Worm (Caenorhabditis elegans): ENCODE data around the gene F43C1.7.

Gene F43C1.7

ce11 chrIII:4224722-4225121 is 17.7 kb downstream of the F43C1.7 start:
- TF ChIP-seq hlh-30 (tag; optimal IDR thresholded peaks at IDR 0.05; ENCODE audit: insufficient read depth) (no peak), C38D4.7 (GFP tag; optimal IDR thresholded peaks at IDR 0.05) (no peak), fkh-10 (GFP tag; optimal IDR thresholded peaks at IDR 0.05) (no peak), ceh-31 (tag; optimal IDR thresholded peaks at IDR 0.05) (no peak)

DNA sequence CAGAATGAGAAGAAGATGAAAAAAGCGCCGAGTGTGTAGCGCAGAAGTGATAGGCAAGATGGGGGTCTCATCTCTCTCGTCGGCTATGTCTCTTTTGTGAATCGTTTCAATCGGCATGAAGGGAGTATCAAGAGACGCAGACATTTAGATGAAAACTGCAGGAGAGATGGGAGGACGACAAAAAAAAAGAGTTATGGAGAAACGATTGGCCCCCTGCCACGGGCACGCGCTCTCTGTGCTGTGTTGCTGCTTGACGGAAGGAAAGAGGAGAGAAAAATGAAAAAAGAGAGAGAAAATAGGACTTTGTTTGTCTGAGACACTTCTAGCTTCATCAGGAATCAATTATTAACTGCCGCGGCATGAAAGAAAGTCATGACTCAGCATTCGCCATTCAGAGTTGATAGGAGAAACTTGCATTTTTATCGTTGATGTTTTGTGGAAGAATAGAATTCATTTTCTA is 18.7 kb downstream of the F43C1.7 start:
- TF ChIP-seq pros-1 (tag; optimal IDR thresholded peaks at IDR 0.05) (peak; percentile 84), pax-1 (tag; optimal IDR thresholded peaks at IDR 0.05) (no peak), dve-1 (tag; optimal IDR thresholded peaks at IDR 0.05) (peak; percentile 29), madf-2 (tag; optimal IDR thresholded peaks at IDR 0.05) (no peak), pha-4 (tag; optimal IDR thresholded peaks at IDR 0.05) (no peak), rnt-1 (tag; optimal IDR thresholded peaks at IDR 0.05) (peak; percentile 66), sox-4 (tag; optimal IDR thresholded peaks at IDR 0.05) (no peak), ama-1 (optimal IDR thresholded peaks at IDR 0.05) (no peak), che-1 (tag; optimal IDR thresholded peaks at IDR 0.05) (no peak), ceh-14 (tag; optimal IDR thresholded peaks at IDR 0.05) (peak; percentile 85), pha-2 (tag; optimal IDR thresholded peaks at IDR 0.05) (no peak), ahr-1 (tag; optimal IDR thresholded peaks at IDR 0.05) (no peak), ceh-30 (tag; optimal IDR thresholded peaks at IDR 0.05) (no peak), unc-42 (tag; optimal IDR thresholded peaks at IDR 0.05) (peak; percentile 84), hlh-30 (tag; optimal IDR thresholded peaks at IDR 0.05; ENCODE audit: insufficient read depth) (peak; percentile 62), pat-9 (tag; optimal IDR thresholded peaks at IDR 0.05) (peak; percentile 14), ztf-16 (tag; optimal IDR thresholded peaks at IDR 0.05) (no peak), unc-55 (GFP tag; optimal IDR thresholded peaks at IDR 0.05) (peak; percentile 86), hlh-8 (tag; optimal IDR thresholded peaks at IDR 0.05) (peak; percentile 36), ttx-3 (tag; optimal IDR thresholded peaks at IDR 0.05) (no peak), ceh-34 (tag; optimal IDR thresholded peaks at IDR 0.05) (peak; percentile 72), hlh-15 (tag; optimal IDR thresholded peaks at IDR 0.05) (no peak), F13H6.1 (tag; optimal IDR thresholded peaks at IDR 0.05) (peak; percentile 33), fax-1 (tag; optimal IDR thresholded peaks at IDR 0.05) (no peak), nhr-11 (tag; optimal IDR thresholded peaks at IDR 0.05) (no peak), mec-3 (tag; optimal IDR thresholded peaks at IDR 0.05; ENCODE audit: borderline replicate concordance) (no peak), K09A11.1 (tag; optimal IDR thresholded peaks at IDR 0.05; ENCODE audit: insufficient read depth) (peak; percentile 42), nfya-1 (tag; optimal IDR thresholded peaks at IDR 0.05) (peak; percentile 88), ceh-24 (tag; optimal IDR thresholded peaks at IDR 0.05) (no peak), ceh-9 (tag; optimal IDR thresholded peaks at IDR 0.05) (no peak), elt-4 (tag; optimal IDR thresholded peaks at IDR 0.05) (no peak), ceh-18 (tag; optimal IDR thresholded peaks at IDR 0.05) (peak; percentile 98), fkh-10 (GFP tag; optimal IDR thresholded peaks at IDR 0.05) (no peak), ceh-45 (GFP tag; IDR thresholded peaks at IDR 0.05) (no peak), ceh-6 (GFP tag; optimal IDR thresholded peaks at IDR 0.05) (no peak), ceh-22 (tag; optimal IDR thresholded peaks at IDR 0.05) (no peak), sdc-2 (tag; optimal IDR thresholded peaks at IDR 0.05) (peak; percentile 32), ceh-19 (GFP tag; optimal IDR thresholded peaks at IDR 0.05) (peak; percentile 35), odd-2 (tag; optimal IDR thresholded peaks at IDR 0.05) (no peak), gmeb-2 (tag; optimal IDR thresholded peaks at IDR 0.05) (no peak), ref-2 (tag; optimal IDR thresholded peaks at IDR 0.05) (peak; percentile 61), lim-6 (tag; optimal IDR thresholded peaks at IDR 0.05) (peak; percentile 8), pag-3 (tag; optimal IDR thresholded peaks at IDR 0.05; ENCODE audit: borderline replicate concordance) (peak; percentile 21), fkh-6 (tag; optimal IDR thresholded peaks at IDR 0.05) (peak; percentile 43), syd-9 (tag; optimal IDR thresholded peaks at IDR 0.05) (peak; percentile 38), pqm-1 (tag; optimal IDR thresholded peaks at IDR 0.05) (peak; percentile 55), zip-5 (tag; optimal IDR thresholded peaks at IDR 0.05) (no peak), lin-11 (tag; optimal IDR thresholded peaks at IDR 0.05) (no peak), T23F11.4 (GFP tag; optimal IDR thresholded peaks at IDR 0.05) (no peak)
